Fruit fly (Drosophila melanogaster) whole organism, embryonic: Measurements from ENCODE around the gene CG31793.
A peak's percentile ranks its signal among the peaks of the same experiment; 100 is the strongest.

Experiments
- CG10543 ChIP-seq: fragments of 200-800 bp; sonication (Bioruptor generic); optimal IDR thresholded peaks from 3 replicates; lab custom pipeline; 2017; ENCODE audit warnings: missing biosample characterization, mild to moderate bottlenecking, missing genetic modification characterization, moderate library complexity
- CG10959 ChIP-seq: fragments of 200-800 bp; sonication (Bioruptor generic); IDR thresholded peaks from 2 replicates; pipeline ENCODE4 v1.3.6; 2022; ENCODE audit warnings: missing biosample characterization, missing genetic modification characterization
- CG11085 ChIP-seq: fragments of 200-800 bp; sonication (Bioruptor generic); IDR thresholded peaks from 2 replicates; pipeline ENCODE4 v1.3.6; 2022; ENCODE audit warnings: missing biosample characterization, missing genetic modification characterization
- CG14050 ChIP-seq: fragments of 200-800 bp; sonication (Bioruptor generic); IDR thresholded peaks from 3 replicates; pipeline ENCODE4 v1.3.6; 2022; ENCODE audit warnings: missing biosample characterization, missing genetic modification characterization
- CG14710 ChIP-seq: fragments of 200-800 bp; sonication (Bioruptor generic); optimal IDR thresholded peaks from 3 replicates; lab custom pipeline; 2019; ENCODE audit warnings: missing biosample characterization, mild to moderate bottlenecking, missing genetic modification characterization, moderate library complexity
- CG17802 ChIP-seq: fragments of 200-800 bp; sonication (Bioruptor generic); optimal IDR thresholded peaks from 2 replicates; lab custom pipeline; 2018; ENCODE audit warnings: missing biosample characterization, mild to moderate bottlenecking, missing genetic modification characterization, moderate library complexity
- CG18764 ChIP-seq: fragments of 200-800 bp; sonication (Bioruptor generic); optimal IDR thresholded peaks from 3 replicates; lab custom pipeline; 2016; ENCODE audit warnings: missing biosample characterization, missing genetic modification characterization
- CG2199 ChIP-seq: fragments of 200-800 bp; sonication (Bioruptor generic); IDR thresholded peaks from 3 replicates; pipeline ENCODE4 v1.3.6; 2022; ENCODE audit warnings: missing biosample characterization, missing genetic modification characterization
- CG2712 ChIP-seq: fragments of 200-800 bp; optimal IDR thresholded peaks from 3 replicates; lab custom pipeline; 2019; ENCODE audit warnings: missing biosample characterization, mild to moderate bottlenecking, missing genetic modification characterization, moderate library complexity
- CG30020 ChIP-seq: fragments of 200-800 bp; optimal IDR thresholded peaks from 2 replicates; lab custom pipeline; 2019; ENCODE audit warnings: missing biosample characterization, mild to moderate bottlenecking, missing genetic modification characterization, moderate library complexity
- CG32532 ChIP-seq: fragments of 200-800 bp; sonication (Bioruptor generic); IDR thresholded peaks from 2 replicates; pipeline ENCODE4 v1.3.6; 2022; ENCODE audit warnings: missing biosample characterization, missing genetic modification characterization
- CG3847 ChIP-seq: fragments of 200-800 bp; sonication (Bioruptor generic); IDR thresholded peaks from 2 replicates; pipeline ENCODE4 v1.3.6; 2022; ENCODE audit warnings: missing biosample characterization, missing genetic modification characterization
- CG4404 ChIP-seq: fragments of 200-800 bp; sonication (Bioruptor generic); IDR thresholded peaks from 2 replicates; pipeline ENCODE4 v1.3.6; 2022; ENCODE audit warnings: missing biosample characterization, missing genetic modification characterization
- CG6175 ChIP-seq: fragments of 200-800 bp; sonication (Bioruptor generic); IDR thresholded peaks from 3 replicates; pipeline ENCODE4 v1.3.6; 2022; ENCODE audit warnings: missing biosample characterization, missing genetic modification characterization
- CG9215 ChIP-seq: fragments of 200-800 bp; sonication (Bioruptor generic); IDR thresholded peaks from 2 replicates; pipeline ENCODE4 v1.3.6; 2022; ENCODE audit warnings: missing biosample characterization, missing genetic modification characterization
- CG9797 ChIP-seq: fragments of 200-800 bp; sonication (Bioruptor generic); optimal IDR thresholded peaks from 3 replicates; lab custom pipeline; 2018; ENCODE audit warnings: missing biosample characterization, mild to moderate bottlenecking, missing genetic modification characterization
- Dad ChIP-seq: fragments of 200-800 bp; sonication (Bioruptor generic); optimal IDR thresholded peaks from 3 replicates; lab custom pipeline; 2016; ENCODE audit warnings: missing biosample characterization, missing genetic modification characterization
- Dbx ChIP-seq: fragments of 200-800 bp; sonication (Bioruptor generic); IDR thresholded peaks from 3 replicates; pipeline ENCODE4 v1.3.6; 2022; ENCODE audit warnings: missing biosample characterization, missing genetic modification characterization
- Drgx ChIP-seq: fragments of 200-800 bp; sonication (Bioruptor generic); IDR thresholded peaks from 2 replicates; pipeline ENCODE4 v1.3.6; 2022; ENCODE audit warnings: missing biosample characterization, missing genetic modification characterization
- Eip74EF ChIP-seq, 2 experiments: fragments of 200-800 bp in 1 of 2; fragments of >200 bp in 1 of 2; sonication (Bioruptor generic) in 1 of 2; optimal IDR thresholded peaks; 2 replicates each; lab custom pipeline; 2017 to 2019; ENCODE audit warnings: missing biosample characterization in 2 of 2, missing genetic modification characterization in 2 of 2, mild to moderate bottlenecking in 1 of 2, moderate library complexity in 1 of 2
- HHEX ChIP-seq: fragments of 200-800 bp; sonication (Bioruptor generic); optimal IDR thresholded peaks from 3 replicates; lab custom pipeline; 2017; ENCODE audit warnings: missing biosample characterization, mild to moderate bottlenecking, missing genetic modification characterization, missing genetic modification reagents
- Hmr ChIP-seq: fragments of 200-800 bp; sonication (Bioruptor generic); optimal IDR thresholded peaks from 3 replicates; lab custom pipeline; 2017; ENCODE audit warnings: mild to moderate bottlenecking, missing biosample characterization, missing genetic modification reagents, missing genetic modification characterization
- Lim3 ChIP-seq: fragments of 200-800 bp; sonication (Bioruptor generic); IDR thresholded peaks from 2 replicates; pipeline ENCODE4 v1.3.6; 2022; ENCODE audit warnings: missing biosample characterization, missing genetic modification characterization
- NFAT ChIP-seq: fragments of 200-800 bp; sonication (Bioruptor generic); IDR thresholded peaks from 2 replicates; pipeline ENCODE4 v1.3.6; 2022; ENCODE audit warnings: missing biosample characterization, missing genetic modification characterization
- Nf-YC ChIP-seq: fragments of 200-800 bp; optimal IDR thresholded peaks from 3 replicates; lab custom pipeline; 2019; ENCODE audit warnings: missing biosample characterization, mild to moderate bottlenecking, missing genetic modification characterization, moderate library complexity
- Sry-δ ChIP-seq: fragments of 200-800 bp; sonication (Bioruptor generic); optimal IDR thresholded peaks from 2 replicates; lab custom pipeline; 2016; ENCODE audit warnings: missing biosample characterization, missing genetic modification characterization
- Usf ChIP-seq: fragments of 200-800 bp; sonication (Bioruptor generic); optimal IDR thresholded peaks from 2 replicates; lab custom pipeline; 2017; ENCODE audit warnings: missing genotype, missing biosample characterization, missing genetic modification characterization
- Vsx1 ChIP-seq: fragments of 200-800 bp; sonication (Bioruptor generic); optimal IDR thresholded peaks from 2 replicates; lab custom pipeline; 2017; ENCODE audit warnings: missing biosample characterization, mild to moderate bottlenecking, missing genetic modification characterization, missing genetic modification reagents
- Xbp1 ChIP-seq: fragments of 200-800 bp; sonication (Bioruptor generic); optimal IDR thresholded peaks from 3 replicates; lab custom pipeline; 2016; ENCODE audit warnings: missing biosample characterization, mild to moderate bottlenecking, missing genetic modification characterization
- YL-1 ChIP-seq: fragments of 200-800 bp; sonication (Bioruptor generic); optimal IDR thresholded peaks from 3 replicates; lab custom pipeline; 2017; ENCODE audit warnings: missing biosample characterization, mild to moderate bottlenecking, missing genetic modification characterization
- ac ChIP-seq: fragments of 200-800 bp; sonication (Bioruptor generic); optimal IDR thresholded peaks from 3 replicates; lab custom pipeline; 2017; ENCODE audit warnings: missing biosample characterization, mild to moderate bottlenecking, missing genetic modification characterization
- ara ChIP-seq: fragments of 200-800 bp; sonication (Bioruptor generic); IDR thresholded peaks from 2 replicates; pipeline ENCODE4 v1.3.6; 2022; ENCODE audit warnings: missing biosample characterization, missing genetic modification characterization
- btn ChIP-seq: fragments of 200-800 bp; sonication (Bioruptor generic); optimal IDR thresholded peaks from 2 replicates; lab custom pipeline; 2016; ENCODE audit warnings: missing biosample characterization, missing genetic modification characterization
- cas ChIP-seq: fragments of 200-800 bp; sonication (Bioruptor generic); IDR thresholded peaks from 2 replicates; pipeline ENCODE4 v1.3.6; 2022; ENCODE audit warnings: missing biosample characterization, missing genetic modification characterization
- chn ChIP-seq: fragments of 200-800 bp; sonication (Bioruptor generic); optimal IDR thresholded peaks from 2 replicates; lab custom pipeline; 2016; ENCODE audit warnings: missing biosample characterization, missing genetic modification characterization
- fru ChIP-seq: fragments of >200 bp; optimal IDR thresholded peaks from 2 replicates; lab custom pipeline; 2017
- gfzf ChIP-seq: fragments of 200-800 bp; sonication (Bioruptor generic); optimal IDR thresholded peaks from 2 replicates; lab custom pipeline; 2016; ENCODE audit warnings: missing biosample characterization, mild to moderate bottlenecking, missing genetic modification characterization, moderate library complexity
- inv ChIP-seq: fragments of 200-800 bp; sonication (Bioruptor generic); IDR thresholded peaks from 2 replicates; pipeline ENCODE4 v1.3.6; 2022; ENCODE audit warnings: missing biosample characterization, missing genetic modification characterization; ENCODE audit not compliant: partially characterized antibody
- klu ChIP-seq: fragments of 200-800 bp; sonication (Bioruptor generic); IDR thresholded peaks from 2 replicates; pipeline ENCODE4 v1.3.6; 2022; ENCODE audit warnings: missing biosample characterization, missing genetic modification characterization
- p53 ChIP-seq: fragments of 200-800 bp; sonication (Bioruptor generic); optimal IDR thresholded peaks from 2 replicates; lab custom pipeline; 2016; ENCODE audit warnings: missing biosample characterization, missing genetic modification characterization
- phol ChIP-seq: fragments of 200-800 bp; sonication (Bioruptor generic); optimal IDR thresholded peaks from 3 replicates; lab custom pipeline; 2018; ENCODE audit warnings: missing biosample characterization, mild to moderate bottlenecking, missing genetic modification characterization, moderate library complexity
- pita ChIP-seq: fragments of 200-800 bp; sonication (Bioruptor generic); optimal IDR thresholded peaks from 2 replicates; lab custom pipeline; 2017; ENCODE audit warnings: missing biosample characterization, mild to moderate bottlenecking, missing genetic modification characterization
- row ChIP-seq: fragments of 200-800 bp; sonication (Bioruptor generic); IDR thresholded peaks from 3 replicates; pipeline ENCODE4 v1.3.6; 2022; ENCODE audit warnings: missing biosample characterization, missing genetic modification characterization
- sens ChIP-seq: fragments of 200-800 bp; sonication (Bioruptor generic); peaks from one replicate; lab custom pipeline; 2016; ENCODE audit warnings: missing biosample characterization, missing genetic modification characterization
- shn ChIP-seq: fragments of 200-800 bp; sonication (Bioruptor generic); optimal IDR thresholded peaks from 3 replicates; lab custom pipeline; 2016; ENCODE audit warnings: missing biosample characterization, missing genetic modification characterization
- sr ChIP-seq: fragments of 200-800 bp; sonication (Bioruptor generic); IDR thresholded peaks from 3 replicates; pipeline ENCODE4 v1.3.6; 2022; ENCODE audit warnings: missing biosample characterization, missing genetic modification characterization
- sug ChIP-seq: fragments of 200-800 bp; optimal IDR thresholded peaks from 2 replicates; lab custom pipeline; 2019; ENCODE audit warnings: missing biosample characterization, mild to moderate bottlenecking, missing genetic modification characterization, moderate library complexity
- tgo ChIP-seq: fragments of 200-800 bp; sonication (Bioruptor generic); IDR thresholded peaks from 3 replicates; pipeline ENCODE4 v1.3.6; 2022; ENCODE audit warnings: missing biosample characterization, missing genetic modification characterization
- trem ChIP-seq: fragments of 200-800 bp; optimal IDR thresholded peaks from 3 replicates; lab custom pipeline; 2019; ENCODE audit warnings: missing biosample characterization, mild to moderate bottlenecking, missing genetic modification characterization, moderate library complexity
- unc-4 ChIP-seq: fragments of 200-800 bp; sonication (Bioruptor generic); IDR thresholded peaks from 2 replicates; pipeline ENCODE4 v1.3.6; 2022; ENCODE audit warnings: missing biosample characterization, missing genetic modification characterization; ENCODE audit not compliant: partially characterized antibody
- zf30C ChIP-seq: fragments of 200-800 bp; sonication (Bioruptor generic); optimal IDR thresholded peaks from 3 replicates; lab custom pipeline; 2018; ENCODE audit warnings: missing biosample characterization, mild to moderate bottlenecking, missing genetic modification characterization

CG31793 gene

dm6 chr2L:19053860-19054515 lies 50.8 kb downstream of the CG31793 start, which contains the start of gene CG10492 (continued):
- peak; percentile 19 for TF ChIP-seq Hmr (GFP tag; lab: Kevin White, UChicago)
- TF ChIP-seq zf30C (GFP tag; lab: Kevin White, UChicago) = no peak
- peak; percentile 40; the same call in 1 of the 3 replicates for TF ChIP-seq CG6175
- no peak for TF ChIP-seq Drgx (GFP tag; lab: Robert Waterston, UW)
- peak; percentile 28 for TF ChIP-seq CG10543 (GFP tag; lab: Kevin White, UChicago)
- peak; percentile 92 for TF ChIP-seq CG9797 (GFP tag; lab: Kevin White, UChicago)
- no peak for TF ChIP-seq CG11085
- TF ChIP-seq Eip74EF (GFP tag; optimal IDR thresholded peaks at IDR 0.05; lab: Kevin White, UChicago) = no peak
- TF ChIP-seq CG32532 = peak; percentile 34; the same call in 1 of the 2 replicates
- no peak for TF ChIP-seq CG10959 (GFP tag; lab: Robert Waterston, UW)
- peak; percentile 79 for TF ChIP-seq YL-1
- no peak for TF ChIP-seq cas (GFP tag; lab: Robert Waterston, UW)
- TF ChIP-seq CG4404 = no peak
- peak; percentile 29; the same call in 1 of the 3 replicates for TF ChIP-seq sr (GFP tag; lab: Robert Waterston, UW)
- TF ChIP-seq HHEX (GFP tag; lab: Kevin White, UChicago) = no peak
- no peak for TF ChIP-seq inv (GFP tag; lab: Robert Waterston, UW)
- TF ChIP-seq Dad = no peak
- TF ChIP-seq CG18764 (GFP tag; lab: Kevin White, UChicago) = no peak
- TF ChIP-seq trem (tag; lab: Kevin White, UChicago) = peak; percentile 90
- no peak for TF ChIP-seq btn (GFP tag; lab: Kevin White, UChicago)
- TF ChIP-seq p53 = no peak
- TF ChIP-seq CG2712 = peak; percentile 24
- TF ChIP-seq unc-4 (GFP tag; lab: Robert Waterston, UW) = no peak
- TF ChIP-seq klu (GFP tag; lab: Robert Waterston, UW) = peak; percentile 39; the same call in 1 of the 2 replicates
- no peak for TF ChIP-seq CG14050 (GFP tag; lab: Robert Waterston, UW)
- no peak for TF ChIP-seq ara
- peak; percentile 62 for TF ChIP-seq phol (tag; lab: Kevin White, UChicago)
- TF ChIP-seq CG9215 (GFP tag; lab: Robert Waterston, UW) = no peak
- TF ChIP-seq row (GFP tag; lab: Robert Waterston, UW) = peak; percentile 34; the same call in 2 of the 3 replicates
- TF ChIP-seq ac (GFP tag; lab: Kevin White, UChicago) = no peak
- TF ChIP-seq Vsx1 (GFP tag; lab: Kevin White, UChicago) = no peak
- no peak for TF ChIP-seq shn (GFP tag; lab: Kevin White, UChicago)
- no peak for TF ChIP-seq Dbx (GFP tag; lab: Robert Waterston, UW)
- TF ChIP-seq gfzf = peak; percentile 91
- TF ChIP-seq CG17802 (tag; lab: Kevin White, UChicago) = no peak
- no peak for TF ChIP-seq tgo (GFP tag; lab: Robert Waterston, UW)
- TF ChIP-seq chn (GFP tag; lab: Kevin White, UChicago) = no peak
- peak; percentile 44 for TF ChIP-seq Nf-YC (tag; lab: Kevin White, UChicago)
- 0 out of 3 replicates have a peak, but pooled peaks have one; percentile 15 for TF ChIP-seq CG2199 (GFP tag; lab: Robert Waterston, UW)
- peak; percentile 49 for TF ChIP-seq sug
- TF ChIP-seq Lim3 (GFP tag; lab: Robert Waterston, UW) = no peak
- peak; percentile 52 for TF ChIP-seq Sry-δ
- TF ChIP-seq sens (GFP tag; lab: Kevin White, UChicago) = peak; percentile 29
- TF ChIP-seq CG30020 (tag; lab: Kevin White, UChicago) = peak; percentile 49
- no peak for TF ChIP-seq pita (GFP tag; lab: Kevin White, UChicago)
- TF ChIP-seq CG14710 = peak; percentile 87
- no peak for TF ChIP-seq Xbp1
- TF ChIP-seq CG3847 (GFP tag; lab: Robert Waterston, UW) = peak; percentile 52; the same call in 1 of the 2 replicates
- TF ChIP-seq fru (lab: Kevin White, UChicago) = peak; percentile 44
- TF ChIP-seq NFAT = peak; percentile 52
- no peak for TF ChIP-seq Usf (GFP tag; lab: Kevin White, UChicago)
